Fruit fly (Drosophila melanogaster): ENCODE results near the gene FucTD.

FucTD gene

dm6 chr3L:1420950-1421349 is 4.9 kb downstream of the FucTD start:
- TF ChIP-seq Jra (GFP tag; optimal IDR thresholded peaks at IDR 0.05), result no peak
- no peak for TF ChIP-seq Dfd (GFP tag; optimal IDR thresholded peaks at IDR 0.05)
- no peak for TF ChIP-seq lola (GFP tag; optimal IDR thresholded peaks at IDR 0.05)
- no peak for TF ChIP-seq sv (GFP tag; optimal IDR thresholded peaks at IDR 0.05)
- TF ChIP-seq psq (GFP tag; optimal IDR thresholded peaks at IDR 0.05), result no peak
- TF ChIP-seq brk (GFP tag; optimal IDR thresholded peaks at IDR 0.05), result no peak

- TF ChIP-seq lola (GFP tag; optimal IDR thresholded peaks at IDR 0.05) (no peak), Hnf4 (GFP tag; optimal IDR thresholded peaks at IDR 0.05) (no peak), Myc (optimal IDR thresholded peaks at IDR 0.05) (no peak), Hr83 (GFP tag; optimal IDR thresholded peaks at IDR 0.05; ENCODE audit: poor library complexity, severe bottlenecking) (no peak), CG9705 (GFP tag; optimal IDR thresholded peaks at IDR 0.05) (no peak), Hr78 (GFP tag; optimal IDR thresholded peaks at IDR 0.05) (no peak), fru (GFP tag; optimal IDR thresholded peaks at IDR 0.05) (no peak), Vsx2 (GFP tag; optimal IDR thresholded peaks at IDR 0.05; ENCODE audit: partially characterized antibody) (no peak), CrebA (GFP tag; optimal IDR thresholded peaks at IDR 0.05; ENCODE audit: borderline replicate concordance) (no peak), foxo (GFP tag; optimal IDR thresholded peaks at IDR 0.05) (no peak), Sp1 (GFP tag; optimal IDR thresholded peaks at IDR 0.05) (no peak), ey (GFP tag; optimal IDR thresholded peaks at IDR 0.05) (no peak), CG32264 (GFP tag; optimal IDR thresholded peaks at IDR 0.05) (no peak), OdsH (GFP tag; optimal IDR thresholded peaks at IDR 0.05) (no peak), Mio (GFP tag; optimal IDR thresholded peaks at IDR 0.05) (no peak), N (GFP tag; optimal IDR thresholded peaks at IDR 0.05) (no peak), dsf (GFP tag; optimal IDR thresholded peaks at IDR 0.05; ENCODE audit: borderline replicate concordance) (no peak), GATAd (GFP tag; optimal IDR thresholded peaks at IDR 0.05) (no peak), psq (GFP tag; optimal IDR thresholded peaks at IDR 0.05) (no peak), sage (GFP tag; optimal IDR thresholded peaks at IDR 0.05) (no peak)
Observed at dm6 chr3L:1423371-1423770, 7.3 kb downstream of the FucTD start, which contains the start of gene CG9173. TSS of gene CG9173 (minus strand) at chr3L:1423471.

DNA sequence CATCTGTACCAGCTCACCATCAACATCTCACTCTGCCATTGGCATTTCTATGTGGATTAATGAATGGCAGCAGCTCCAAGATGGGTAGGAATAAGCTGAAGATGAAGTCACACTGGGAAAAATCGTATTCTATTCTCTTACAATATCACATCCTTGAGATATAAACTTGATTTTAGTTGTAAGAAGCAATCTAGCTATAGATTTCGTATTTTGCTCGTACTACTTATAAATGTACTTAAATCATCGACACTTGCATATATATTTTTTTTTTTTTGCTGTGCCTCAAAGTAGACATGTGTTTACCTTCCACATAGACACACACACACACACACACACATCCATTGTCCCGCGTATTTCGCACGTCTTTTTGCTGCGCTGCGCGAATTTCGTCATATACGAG is 8.5 kb downstream of the FucTD start:
- TF ChIP-seq woc (GFP tag; optimal IDR thresholded peaks at IDR 0.05) (no peak), psq (GFP tag; optimal IDR thresholded peaks at IDR 0.05) (no peak), CG9705 (GFP tag; optimal IDR thresholded peaks at IDR 0.05) (no peak), Dif (GFP tag; optimal IDR thresholded peaks at IDR 0.05; ENCODE audit: partially characterized antibody) (no peak), Mio (GFP tag; optimal IDR thresholded peaks at IDR 0.05) (no peak), Sp1 (GFP tag; optimal IDR thresholded peaks at IDR 0.05) (no peak), brk (GFP tag; optimal IDR thresholded peaks at IDR 0.05) (no peak), dmrt93B (GFP tag; optimal IDR thresholded peaks at IDR 0.05) (no peak), br (GFP tag; optimal IDR thresholded peaks at IDR 0.05) (no peak), HLH106 (tag; optimal IDR thresholded peaks at IDR 0.05) (no peak), Abd-B (GFP tag; optimal IDR thresholded peaks at IDR 0.05) (no peak), pan (optimal IDR thresholded peaks at IDR 0.05) (no peak), Myc (optimal IDR thresholded peaks at IDR 0.05) (no peak), Jra (GFP tag; optimal IDR thresholded peaks at IDR 0.05) (no peak), usp (GFP tag; optimal IDR thresholded peaks at IDR 0.05) (no peak), Hr78 (GFP tag; optimal IDR thresholded peaks at IDR 0.05) (no peak)

DNA sequence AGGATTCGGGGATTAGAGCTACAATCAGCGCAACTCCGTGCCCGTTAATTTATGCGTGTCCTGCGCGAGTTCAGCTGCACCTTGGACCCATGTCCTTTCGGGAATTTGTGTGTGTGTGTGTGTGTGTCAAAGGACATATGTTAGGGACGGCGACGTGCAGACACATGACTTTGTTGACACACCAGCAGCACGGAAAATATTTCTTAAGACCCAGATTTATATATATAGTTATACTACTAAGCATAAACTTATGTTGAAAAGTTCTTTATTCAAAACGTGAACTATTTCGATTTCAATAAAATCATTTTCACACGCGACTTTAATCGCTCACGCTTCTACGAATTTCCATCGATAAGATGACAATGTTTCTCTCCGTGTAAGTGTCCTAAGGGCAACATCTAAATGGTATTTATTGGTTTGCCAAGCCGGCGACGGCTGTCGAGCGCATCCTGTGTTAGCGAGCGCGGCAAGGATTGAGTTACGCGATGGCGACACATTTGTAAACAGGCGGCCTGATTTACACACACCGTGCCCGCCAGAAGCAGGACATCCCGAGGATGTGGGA is 15.5 kb downstream of the FucTD start:
- TF ChIP-seq rgr (GFP tag; optimal IDR thresholded peaks at IDR 0.05), result no peak
- no peak for TF ChIP-seq usp (GFP tag; optimal IDR thresholded peaks at IDR 0.05)
- no peak for TF ChIP-seq CG9705 (GFP tag; optimal IDR thresholded peaks at IDR 0.05)
- TF ChIP-seq brk (GFP tag; optimal IDR thresholded peaks at IDR 0.05), result no peak
- no peak for TF ChIP-seq Sp1 (GFP tag; optimal IDR thresholded peaks at IDR 0.05)
- TF ChIP-seq Abd-B (GFP tag; optimal IDR thresholded peaks at IDR 0.05), result no peak
- TF ChIP-seq Dif (GFP tag; optimal IDR thresholded peaks at IDR 0.05; ENCODE audit: partially characterized antibody), result no peak
- no peak for TF ChIP-seq tai (GFP tag; optimal IDR thresholded peaks at IDR 0.05)
- TF ChIP-seq psq (GFP tag; optimal IDR thresholded peaks at IDR 0.05), result no peak
- no peak for TF ChIP-seq lola (GFP tag; optimal IDR thresholded peaks at IDR 0.05)
- no peak for TF ChIP-seq foxo (GFP tag; optimal IDR thresholded peaks at IDR 0.05)
- no peak for TF ChIP-seq pan (optimal IDR thresholded peaks at IDR 0.05)
- TF ChIP-seq h (GFP tag; optimal IDR thresholded peaks at IDR 0.05), result no peak
- TF ChIP-seq CG32264 (GFP tag; optimal IDR thresholded peaks at IDR 0.05), result no peak
- TF ChIP-seq Vsx2 (GFP tag; optimal IDR thresholded peaks at IDR 0.05; ENCODE audit: partially characterized antibody), result no peak
- no peak for TF ChIP-seq Hr78 (GFP tag; optimal IDR thresholded peaks at IDR 0.05)
- no peak for TF ChIP-seq Dfd (GFP tag; optimal IDR thresholded peaks at IDR 0.05)
